Worm (Caenorhabditis elegans) whole organism, L3 larva: Measurements from ENCODE around the gene cft-1.
A peak's percentile ranks its signal among the peaks of the same experiment; 100 is the strongest.

Source experiments
- aly-2 ChIP-seq: fragments of 150-350 bp; optimal IDR thresholded peaks from 2 replicates; lab custom pipeline; 2014; ENCODE audit warnings: missing biosample characterization, missing genetic modification characterization
- ceh-28 ChIP-seq: fragments of 150-350 bp; optimal IDR thresholded peaks from 2 replicates; lab custom pipeline; 2014; ENCODE audit warnings: missing biosample characterization, missing genetic modification reagents, missing genetic modification characterization
- ceh-82 ChIP-seq: fragments of 150-350 bp; optimal IDR thresholded peaks from 2 replicates; lab custom pipeline; 2014; ENCODE audit warnings: missing biosample characterization, missing genetic modification characterization
- elt-1 ChIP-seq: fragments of 150-350 bp; optimal IDR thresholded peaks from 2 replicates; lab custom pipeline; 2014; ENCODE audit warnings: missing biosample characterization, missing genetic modification characterization
- elt-3 ChIP-seq, 3 experiments: fragments of 150-350 bp in 1 of 3; sonication (generic microtip) in 2 of 3; optimal IDR thresholded peaks; 2 replicates in 2 of 3; 4 replicates in 1 of 3; lab custom pipeline; 2014 to 2017; ENCODE audit warnings: missing biosample characterization in 3 of 3, missing genetic modification characterization in 3 of 3
- fkh-10 ChIP-seq: sonication (generic microtip); optimal IDR thresholded peaks from 2 replicates; lab custom pipeline; 2017; ENCODE audit warnings: missing biosample characterization, missing genetic modification reagents, missing genetic modification characterization
- nfya-1 ChIP-seq: sonication (generic microtip); optimal IDR thresholded peaks from 2 replicates; lab custom pipeline; 2017; ENCODE audit warnings: missing genetic modification characterization, mild to moderate bottlenecking, missing compliant biosample characterization, antibody characterized with exemption, moderate library complexity; ENCODE audit not compliant: insufficient read depth
- nhr-237 ChIP-seq: fragments of 150-350 bp; optimal IDR thresholded peaks from 2 replicates; lab custom pipeline; 2014; ENCODE audit warnings: missing biosample characterization, missing genetic modification characterization
- pha-4 ChIP-seq: fragments of 150-350 bp; optimal IDR thresholded peaks from 2 replicates; lab custom pipeline; 2014; ENCODE audit warnings: missing biosample characterization, missing genetic modification reagents, missing genetic modification characterization
- sea-2 ChIP-seq: fragments of 150-350 bp; sonication (generic microtip); optimal IDR thresholded peaks from 4 replicates; lab custom pipeline; 2014; ENCODE audit warnings: missing biosample characterization, missing genetic modification reagents, missing genetic modification characterization
- zag-1 ChIP-seq: fragments of 150-350 bp; optimal IDR thresholded peaks from 2 replicates; lab custom pipeline; 2014; ENCODE audit warnings: missing biosample characterization, missing genetic modification characterization
- ztf-4 ChIP-seq: fragments of 150-350 bp; optimal IDR thresholded peaks from 2 replicates; lab custom pipeline; 2014; ENCODE audit warnings: missing biosample characterization, missing genetic modification characterization

ce11 chrV:5512559-5512958 lies 26.0 kb upstream of the cft-1 start:
- TF ChIP-seq nfya-1: no peak
- no peak for TF ChIP-seq aly-2
- TF ChIP-seq ztf-4 (tag; lab: Kevin White, UChicago): no peak
- TF ChIP-seq elt-3 (tag; optimal IDR thresholded peaks at IDR 0.05; lab: Kevin White, UChicago): no peak
- TF ChIP-seq pha-4 (tag; lab: Kevin White, UChicago): no peak
- TF ChIP-seq zag-1 (tag; lab: Kevin White, UChicago): no peak
- no peak for TF ChIP-seq fkh-10 (GFP tag; lab: Kevin White, UChicago)
- TF ChIP-seq ceh-82 (tag; lab: Kevin White, UChicago): no peak
- TF ChIP-seq ceh-28 (tag; lab: Kevin White, UChicago): peak; percentile 4
- no peak for TF ChIP-seq elt-1 (tag; lab: Kevin White, UChicago)
- no peak for TF ChIP-seq nhr-237
- no peak for TF ChIP-seq sea-2
